Fruit fly (Drosophila melanogaster) whole organism, prepupa: ENCODE data around the gene eIF4EHP.

Source experiments
- CG11762 ChIP-seq: fragments of 200-800 bp; sonication (Bioruptor generic); optimal IDR thresholded peaks from 3 replicates; lab custom pipeline; 2016; ENCODE audit warnings: missing biosample characterization, missing genetic modification characterization; ENCODE audit not compliant: insufficient read depth
- CG32006 ChIP-seq: fragments of 200-800 bp; sonication (Bioruptor generic); optimal IDR thresholded peaks from 3 replicates; lab custom pipeline; 2017; ENCODE audit warnings: missing biosample characterization, mild to moderate bottlenecking, missing genetic modification characterization
- Gug ChIP-seq: fragments of 200-800 bp; sonication (Bioruptor generic); IDR thresholded peaks from 2 replicates; pipeline ENCODE4 v1.3.6; 2022; ENCODE audit warnings: missing biosample characterization, missing genetic modification characterization
- Hr39 ChIP-seq: fragments of 200-800 bp; sonication (Bioruptor generic); optimal IDR thresholded peaks from 2 replicates; lab custom pipeline; 2016; ENCODE audit warnings: missing biosample characterization, missing genetic modification characterization
- Lpt ChIP-seq: fragments of 200-800 bp; sonication (Bioruptor generic); optimal IDR thresholded peaks from 3 replicates; lab custom pipeline; 2016; ENCODE audit warnings: missing biosample characterization, missing genetic modification characterization

DNA sequence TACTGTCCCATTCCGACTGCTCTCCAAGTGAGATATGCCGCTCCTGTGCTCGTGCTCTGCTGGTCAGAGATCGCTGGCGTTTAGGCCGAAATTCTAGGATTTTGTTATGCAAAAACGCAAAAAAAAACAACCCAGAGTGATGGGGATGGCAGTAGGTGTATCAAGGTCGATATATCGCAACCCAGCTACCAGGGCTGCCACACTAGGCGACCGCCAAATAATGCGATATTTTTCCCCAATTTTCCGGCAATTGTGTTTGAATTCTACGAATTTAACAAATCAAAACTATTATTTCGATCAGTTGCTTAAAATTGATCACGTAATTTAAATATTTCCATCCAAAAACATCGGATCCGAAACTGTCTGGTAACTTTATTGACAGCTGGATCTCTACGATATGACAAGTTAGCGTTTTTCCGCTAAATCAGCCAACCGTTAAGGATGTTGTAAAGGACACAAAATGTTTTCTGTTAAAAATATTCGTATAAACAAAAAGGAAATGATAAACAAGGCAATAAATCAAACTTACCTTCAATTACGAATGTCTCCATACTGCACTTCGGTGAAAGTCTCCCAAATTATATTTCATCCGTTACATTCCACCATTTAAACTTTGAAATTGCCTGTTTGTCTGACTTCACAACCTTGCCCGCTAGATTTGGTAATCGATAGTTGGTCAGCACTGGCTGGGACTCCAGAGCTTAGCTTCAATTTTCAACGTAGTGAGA lies 71.1 kb downstream of the eIF4EHP start, which contains the start of gene spas:
- TF ChIP-seq Hr39 (GFP tag; lab: Kevin White, UChicago) (peak; percentile 86), CG11762 (GFP tag; lab: Kevin White, UChicago) (no peak), Gug (GFP tag; lab: Robert Waterston, UW) (peak; percentile 62), Lpt (GFP tag; lab: Kevin White, UChicago) (peak; percentile 18), CG32006 (peak; percentile 67)
